Worm (Caenorhabditis elegans) whole organism, late embryonic: ENCODE data around the gene nekl-3.

Experiments
- ama-1 ChIP-seq: fragments of 150-350 bp; optimal IDR thresholded peaks from 2 replicates; lab custom pipeline; 2014
- ceh-18 ChIP-seq: sonication (generic microtip); optimal IDR thresholded peaks from 2 replicates; lab custom pipeline; 2016; ENCODE audit warnings: missing genetic modification characterization, missing compliant biosample characterization
- ceh-9 ChIP-seq: sonication (generic microtip); optimal IDR thresholded peaks from 2 replicates; lab custom pipeline; 2016; ENCODE audit warnings: mild to moderate bottlenecking, missing genetic modification characterization, inconsistent platforms, missing compliant biosample characterization
- elt-2 ChIP-seq: sonication (generic microtip); optimal IDR thresholded peaks from 2 replicates; lab custom pipeline; 2016; ENCODE audit warnings: missing genetic modification reagents, missing genetic modification characterization, missing compliant biosample characterization
- fax-1 ChIP-seq: sonication (generic microtip); optimal IDR thresholded peaks from 2 replicates; lab custom pipeline; 2016; ENCODE audit warnings: missing genotype, missing genetic modification characterization, missing compliant biosample characterization
- fkh-10 ChIP-seq: fragments of 150-350 bp; optimal IDR thresholded peaks from 2 replicates; lab custom pipeline; 2014; ENCODE audit warnings: missing biosample characterization, missing genetic modification reagents, missing genetic modification characterization
- fkh-6 ChIP-seq: sonication (generic microtip); optimal IDR thresholded peaks from 2 replicates; lab custom pipeline; 2016; ENCODE audit warnings: missing genetic modification characterization, missing compliant biosample characterization
- nhr-11 ChIP-seq: fragments of 150-350 bp; optimal IDR thresholded peaks from 2 replicates; lab custom pipeline; 2014; ENCODE audit warnings: missing biosample characterization, missing genetic modification characterization
- npax-4 ChIP-seq: sonication (generic microtip); optimal IDR thresholded peaks from 2 replicates; lab custom pipeline; 2016; ENCODE audit warnings: missing genetic modification characterization, missing compliant biosample characterization
- pqm-1 ChIP-seq: sonication (generic microtip); optimal IDR thresholded peaks from 2 replicates; lab custom pipeline; 2016; ENCODE audit warnings: missing genetic modification characterization, missing compliant biosample characterization
- ttx-3 ChIP-seq: sonication (generic microtip); optimal IDR thresholded peaks from 2 replicates; lab custom pipeline; 2016; ENCODE audit warnings: missing genetic modification reagents, missing genetic modification characterization, missing compliant biosample characterization
- ztf-16 ChIP-seq: sonication (generic microtip); optimal IDR thresholded peaks from 2 replicates; lab custom pipeline; 2017; ENCODE audit warnings: missing genetic modification characterization, missing compliant biosample characterization

ce11 chrX:12393786-12394308 lies 2.6 kb upstream of the nekl-3 start, which contains the start of gene F17E5.2:
- TF ChIP-seq ama-1 (lab: Kevin White, UChicago) (no peak), ztf-16 (tag; lab: Kevin White, UChicago) (no peak), ttx-3 (tag; lab: Kevin White, UChicago) (no peak), fax-1 (no peak), pqm-1 (tag; lab: Kevin White, UChicago) (no peak), fkh-10 (GFP tag; lab: Kevin White, UChicago) (no peak), nhr-11 (tag; lab: Kevin White, UChicago) (no peak), ceh-9 (tag; lab: Kevin White, UChicago) (no peak), npax-4 (tag; lab: Kevin White, UChicago) (no peak), elt-2 (tag; lab: Kevin White, UChicago) (peak; percentile 10), ceh-18 (peak; percentile 84), fkh-6 (no peak)
